Fruit fly (Drosophila melanogaster): ENCODE data around the gene unc-4.

DNA sequence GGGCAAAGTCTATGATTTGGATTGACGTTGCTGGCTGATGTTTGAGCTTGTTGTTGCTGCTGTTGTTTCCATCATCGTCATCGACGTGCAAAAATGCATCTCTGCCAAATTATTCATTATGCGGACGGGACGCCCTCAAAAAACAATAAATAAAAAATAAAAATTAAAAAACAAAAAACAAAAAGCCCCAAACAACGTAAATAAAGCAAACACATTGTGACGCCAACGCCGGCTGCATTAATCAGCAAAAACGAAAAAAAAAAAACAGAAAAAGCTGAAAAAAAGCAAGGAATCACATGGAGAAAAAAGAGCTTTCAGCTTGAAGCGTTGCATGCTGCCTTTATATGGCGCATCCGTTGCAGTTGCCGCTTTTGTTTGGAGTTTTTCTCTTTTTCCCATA is 36.3 kb upstream of the unc-4 start:
- no peak for TF ChIP-seq CG1620 (GFP tag; optimal IDR thresholded peaks at IDR 0.05)
- no peak for TF ChIP-seq CG14711 (tag; optimal IDR thresholded peaks at IDR 0.05)
- no peak for TF ChIP-seq cic (GFP tag; optimal IDR thresholded peaks at IDR 0.05)
- TF ChIP-seq Hr96 (GFP tag; optimal IDR thresholded peaks at IDR 0.05), result no peak
- TF ChIP-seq ovo (GFP tag; optimal IDR thresholded peaks at IDR 0.05), result no peak
- no peak for TF ChIP-seq CG5204 (GFP tag; optimal IDR thresholded peaks at IDR 0.05)
- no peak for TF ChIP-seq toe (GFP tag; optimal IDR thresholded peaks at IDR 0.05)
- TF ChIP-seq bab1 (GFP tag; optimal IDR thresholded peaks at IDR 0.05), result no peak

Data from whole organism, adult.